Worm (Caenorhabditis elegans) whole organism, mixed stage, embryonic: Measurements from ENCODE around the gene C25G4.3.

Experiments
- M03D4.4 ChIP-seq: sonication (generic microtip); optimal IDR thresholded peaks from 2 replicates; lab custom pipeline; 2017; ENCODE audit warnings: mild to moderate bottlenecking, missing genetic modification characterization, missing compliant biosample characterization
- blmp-1 ChIP-seq: fragments of 150-350 bp; optimal IDR thresholded peaks from 2 replicates; lab custom pipeline; 2014; ENCODE audit warnings: missing biosample characterization, missing genetic modification characterization
- ceh-83 ChIP-seq: fragments of 200-800 bp; sonication (Bioruptor generic); optimal IDR thresholded peaks from 2 replicates; lab custom pipeline; 2018; ENCODE audit warnings: mild to moderate bottlenecking, missing genetic modification characterization, missing compliant biosample characterization
- cnd-1 ChIP-seq: fragments of 200-800 bp; sonication (Bioruptor generic); optimal IDR thresholded peaks from 2 replicates; lab custom pipeline; 2018; ENCODE audit warnings: mild to moderate bottlenecking, missing genetic modification characterization, missing compliant biosample characterization
- drap-1 ChIP-seq: fragments of 200-800 bp; sonication (Bioruptor generic); optimal IDR thresholded peaks from 3 replicates; lab custom pipeline; 2018; ENCODE audit warnings: mild to moderate bottlenecking, missing genetic modification characterization, missing compliant biosample characterization
- elt-3 ChIP-seq: fragments of 150-350 bp; optimal IDR thresholded peaks from 2 replicates; lab custom pipeline; 2014; ENCODE audit warnings: missing biosample characterization, missing genetic modification characterization
- flh-1 ChIP-seq: fragments of 200-800 bp; sonication (Bioruptor generic); optimal IDR thresholded peaks from 2 replicates; lab custom pipeline; 2018; ENCODE audit warnings: mild to moderate bottlenecking, missing genetic modification characterization, moderate library complexity, missing compliant biosample characterization
- ham-2 ChIP-seq: fragments of 200-800 bp; sonication (Bioruptor generic); optimal IDR thresholded peaks from 2 replicates; lab custom pipeline; 2018; ENCODE audit warnings: mild to moderate bottlenecking, missing genetic modification characterization, missing compliant biosample characterization
- hlh-1 ChIP-seq: fragments of 150-350 bp; optimal IDR thresholded peaks from 2 replicates; lab custom pipeline; 2014; ENCODE audit warnings: missing biosample characterization, missing genetic modification reagents, missing genetic modification characterization
- lin-13 ChIP-seq: fragments of 150-350 bp; optimal IDR thresholded peaks from 2 replicates; lab custom pipeline; 2014; ENCODE audit warnings: missing biosample characterization, missing genetic modification characterization
- lin-32 ChIP-seq: fragments of 200-800 bp; sonication (Bioruptor generic); optimal IDR thresholded peaks from 2 replicates; lab custom pipeline; 2018; ENCODE audit warnings: mild to moderate bottlenecking, missing genetic modification characterization, missing compliant biosample characterization
- lsy-2 ChIP-seq: fragments of 150-350 bp; optimal IDR thresholded peaks from 2 replicates; lab custom pipeline; 2014; ENCODE audit warnings: missing biosample characterization, missing genetic modification characterization
- mab-5 ChIP-seq: fragments of 150-350 bp; optimal IDR thresholded peaks from 2 replicates; lab custom pipeline; 2014; ENCODE audit warnings: missing biosample characterization, missing genetic modification characterization
- mep-1 ChIP-seq: fragments of 150-350 bp; optimal IDR thresholded peaks from 2 replicates; lab custom pipeline; 2017; ENCODE audit warnings: missing biosample characterization, missing genetic modification reagents, missing genetic modification characterization, inconsistent platforms
- mls-2 ChIP-seq: sonication (generic microtip); optimal IDR thresholded peaks from 2 replicates; lab custom pipeline; 2016; ENCODE audit warnings: mild to moderate bottlenecking, missing genetic modification characterization, moderate library complexity, missing compliant biosample characterization
- nhr-12 ChIP-seq: fragments of 150-350 bp; optimal IDR thresholded peaks from 2 replicates; lab custom pipeline; 2014; ENCODE audit warnings: missing biosample characterization, missing genetic modification characterization
- nhr-2 ChIP-seq: fragments of 150-350 bp; optimal IDR thresholded peaks from 2 replicates; lab custom pipeline; 2014; ENCODE audit warnings: missing biosample characterization, missing genetic modification characterization
- nhr-237 ChIP-seq: fragments of 150-350 bp; optimal IDR thresholded peaks from 2 replicates; lab custom pipeline; 2014; ENCODE audit warnings: missing biosample characterization, missing genetic modification characterization
- nhr-28 ChIP-seq: fragments of 150-350 bp; optimal IDR thresholded peaks from 2 replicates; lab custom pipeline; 2014; ENCODE audit warnings: missing biosample characterization, missing genetic modification characterization
- nhr-76 ChIP-seq: sonication (generic microtip); optimal IDR thresholded peaks from 2 replicates; lab custom pipeline; 2017; ENCODE audit warnings: missing biosample characterization, missing genetic modification characterization
- pha-4 ChIP-seq: fragments of 150-350 bp; optimal IDR thresholded peaks from 2 replicates; lab custom pipeline; 2018; ENCODE audit warnings: missing biosample characterization, missing genetic modification reagents, missing genetic modification characterization
- sem-2 ChIP-seq: fragments of 200-800 bp; sonication (Bioruptor generic); optimal IDR thresholded peaks from 2 replicates; lab custom pipeline; 2018; ENCODE audit warnings: mild to moderate bottlenecking, missing genetic modification characterization, missing compliant biosample characterization
- snpc-4 ChIP-seq: fragments of 150-350 bp; optimal IDR thresholded peaks from 2 replicates; lab custom pipeline; 2014; ENCODE audit warnings: missing biosample characterization, missing genetic modification characterization
- sptf-1 ChIP-seq: sonication (generic microtip); optimal IDR thresholded peaks from 2 replicates; lab custom pipeline; 2017; ENCODE audit warnings: mild to moderate bottlenecking, missing genetic modification characterization, moderate library complexity, missing compliant biosample characterization
- tbx-8 ChIP-seq: fragments of 200-800 bp; sonication (Bioruptor generic); optimal IDR thresholded peaks from 2 replicates; lab custom pipeline; 2018; ENCODE audit warnings: mild to moderate bottlenecking, missing genetic modification characterization, moderate library complexity, missing compliant biosample characterization
- unc-120 ChIP-seq: sonication (generic microtip); optimal IDR thresholded peaks from 2 replicates; lab custom pipeline; 2017; ENCODE audit warnings: missing genetic modification characterization, missing compliant biosample characterization; ENCODE audit not compliant: poor library complexity, severe bottlenecking
- unc-39 ChIP-seq: fragments of 150-350 bp; optimal IDR thresholded peaks from 2 replicates; lab custom pipeline; 2014; ENCODE audit warnings: missing biosample characterization, missing genetic modification characterization
- unc-62 ChIP-seq: fragments of 150-350 bp; optimal IDR thresholded peaks from 2 replicates; lab custom pipeline; 2014; ENCODE audit warnings: missing biosample characterization, missing genetic modification reagents, missing genetic modification characterization
- ztf-11 ChIP-seq: fragments of 150-350 bp; optimal IDR thresholded peaks from 2 replicates; lab custom pipeline; 2014; ENCODE audit warnings: missing biosample characterization, missing genetic modification characterization

Gene C25G4.3

DNA sequence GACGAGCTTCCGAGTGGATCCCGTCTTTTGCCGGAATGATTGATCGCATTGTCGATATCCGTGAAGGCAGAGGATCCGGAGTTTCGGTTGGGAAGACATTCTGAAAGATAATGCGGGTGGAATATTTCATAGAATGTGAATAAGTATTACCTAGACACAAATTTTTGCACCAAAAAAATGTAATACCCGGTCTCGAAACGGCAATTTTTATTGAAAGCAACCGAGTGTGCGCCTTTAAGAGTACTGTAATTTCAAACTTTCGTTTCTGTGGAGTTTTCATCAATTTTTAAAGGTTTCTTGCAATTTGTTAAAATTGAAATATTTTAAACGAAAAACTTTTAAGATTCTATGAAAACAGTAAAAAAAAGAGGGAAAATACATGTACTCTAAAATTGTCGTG, 1.7 kb downstream of the C25G4.3 start, which contains the start of gene C25G4.2:
Gene C25G4.2 (minus strand): TSS at position 100 of the 400 bp plus-strand sequence.
- TF ChIP-seq nhr-76 (tag; lab: Kevin White, UChicago) (no peak), nhr-28 (tag; lab: Kevin White, UChicago) (no peak), unc-62 (no peak), unc-39 (tag; lab: Kevin White, UChicago) (no peak)
- TF ChIP-seq, all 35 proteins: peak for 0

DNA sequence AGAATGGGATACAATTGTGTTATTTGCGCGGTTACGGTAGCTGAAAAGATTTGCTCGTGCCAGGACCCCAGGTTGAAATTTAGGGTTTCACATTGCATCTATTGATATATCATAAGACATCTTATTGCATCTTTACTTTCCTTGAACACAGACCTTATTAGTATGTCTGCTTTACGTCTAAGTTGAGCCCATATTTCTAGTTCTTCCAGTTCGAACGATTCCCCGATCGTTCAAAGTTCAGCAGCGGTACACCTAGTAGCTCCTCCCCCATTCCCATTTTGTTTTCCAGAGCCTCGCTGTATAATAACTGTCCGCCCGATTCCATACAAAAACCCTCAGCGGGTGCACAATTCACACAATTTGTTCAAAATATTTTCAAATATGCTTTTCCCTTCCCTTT, 4.0 kb downstream of the C25G4.3 start, which contains the start of gene C25G4.17:
Gene C25G4.17 (plus strand): TSS at position 301 of the 400 bp plus-strand sequence.
- TF ChIP-seq ceh-83 (GFP tag; lab: Kevin White, UChicago) (no peak), mab-5 (no peak), mls-2 (no peak), unc-39 (tag; lab: Kevin White, UChicago) (no peak), lin-32 (no peak), nhr-237 (tag; lab: Kevin White, UChicago) (no peak), nhr-2 (tag; lab: Kevin White, UChicago) (no peak), nhr-28 (tag; lab: Kevin White, UChicago) (no peak), blmp-1 (tag; lab: Kevin White, UChicago) (no peak), nhr-12 (tag; lab: Kevin White, UChicago) (no peak)

DNA sequence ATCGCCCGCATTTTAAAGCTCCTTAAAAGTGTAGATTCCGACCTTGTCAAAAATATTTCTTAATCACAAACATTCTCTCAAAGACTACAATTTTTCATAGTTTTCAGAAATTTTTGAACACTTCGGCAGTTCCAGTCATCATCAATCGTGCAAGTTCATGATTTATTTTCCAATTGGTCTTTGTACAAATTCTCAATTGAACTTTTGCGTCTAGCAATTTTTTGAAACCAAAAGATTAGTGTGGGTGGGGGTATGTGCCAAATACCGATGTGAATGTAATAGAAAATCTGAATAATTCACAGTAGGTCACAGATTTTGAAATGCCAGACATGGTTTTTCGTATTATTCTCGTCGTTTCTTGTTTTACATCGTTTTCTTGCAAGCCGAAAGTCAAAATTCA, 7.3 kb downstream of the C25G4.3 start, which contains the start of gene clec-185:
Gene clec-185 (plus strand): TSS at position 301 of the 400 bp plus-strand sequence.
- TF ChIP-seq nhr-2 (tag; lab: Kevin White, UChicago) (no peak), ceh-83 (GFP tag; lab: Kevin White, UChicago) (no peak), snpc-4 (tag; lab: Kevin White, UChicago) (no peak), unc-62 (no peak), sptf-1 (tag; lab: Kevin White, UChicago) (no peak), nhr-237 (tag; lab: Kevin White, UChicago) (no peak), pha-4 (tag; lab: Kevin White, UChicago) (no peak), lsy-2 (tag; lab: Kevin White, UChicago) (no peak), cnd-1 (tag; lab: Kevin White, UChicago) (no peak), nhr-28 (tag; lab: Kevin White, UChicago) (no peak), unc-120 (no peak), mep-1 (tag; lab: Kevin White, UChicago) (no peak), ham-2 (GFP tag; lab: Kevin White, UChicago) (no peak), unc-39 (tag; lab: Kevin White, UChicago) (no peak), M03D4.4 (tag; lab: Kevin White, UChicago) (no peak), blmp-1 (tag; lab: Kevin White, UChicago) (no peak), tbx-8 (no peak), nhr-12 (tag; lab: Kevin White, UChicago) (no peak), mls-2 (no peak)
- TF ChIP-seq, all 35 proteins: peak for 0

DNA sequence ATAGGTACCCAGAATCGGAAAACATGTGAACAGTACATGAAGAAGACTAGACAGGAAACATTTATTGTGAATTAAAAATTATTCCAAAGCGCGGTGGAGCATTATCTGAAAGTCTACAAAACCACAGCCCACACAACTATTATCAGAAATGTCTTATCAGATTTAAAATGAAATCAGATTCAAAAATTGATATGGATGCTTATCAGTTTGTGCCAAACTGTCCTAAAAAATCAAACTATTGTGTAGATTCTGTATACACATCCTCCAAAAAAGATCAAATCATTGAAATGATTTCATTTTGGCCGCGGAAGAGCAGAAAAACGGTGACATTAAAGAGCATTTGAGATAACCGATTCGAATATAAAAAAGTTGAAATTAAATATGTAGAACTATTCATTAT, 10.2 kb downstream of the C25G4.3 start, which contains the start of gene irg-4:
Gene irg-4 (plus strand): TSS at position 392 of the 400 bp plus-strand sequence.
- no peak for TF ChIP-seq unc-62
- no peak for TF ChIP-seq lin-32
- no peak for TF ChIP-seq drap-1 (GFP tag; lab: Kevin White, UChicago)
- no peak for TF ChIP-seq mls-2

DNA sequence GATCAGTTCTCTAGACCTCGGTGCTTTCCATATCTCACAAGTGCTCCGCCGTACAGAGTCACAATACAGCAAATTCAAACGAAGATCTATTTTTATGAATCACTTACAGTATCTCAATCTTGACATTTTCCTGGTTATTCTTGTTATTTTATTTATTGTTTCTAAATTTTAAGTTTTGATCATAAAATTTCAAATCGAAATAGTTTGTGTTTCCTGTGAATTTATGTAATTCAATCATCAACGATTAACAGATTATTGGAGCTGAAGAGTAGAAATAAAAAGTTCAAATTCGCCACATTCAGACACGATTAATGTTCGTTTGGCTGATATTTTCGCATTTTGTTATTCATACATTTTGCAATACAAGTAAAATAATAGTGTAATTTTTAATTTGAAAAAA, 13.3 kb downstream of the C25G4.3 start, which contains the start of gene clec-184:
Gene clec-184 (plus strand): TSS at position 301 of the 400 bp plus-strand sequence.
- TF ChIP-seq nhr-2 (tag; lab: Kevin White, UChicago), result no peak
- TF ChIP-seq ham-2 (GFP tag; lab: Kevin White, UChicago), result no peak
- TF ChIP-seq nhr-12 (tag; lab: Kevin White, UChicago), result no peak
- TF ChIP-seq blmp-1 (tag; lab: Kevin White, UChicago), result no peak
- TF ChIP-seq flh-1 (GFP tag; lab: Kevin White, UChicago), result no peak
- no peak for TF ChIP-seq lin-13 (tag; lab: Kevin White, UChicago)
- no peak for TF ChIP-seq sptf-1 (tag; lab: Kevin White, UChicago)
- TF ChIP-seq elt-3 (tag; lab: Kevin White, UChicago), result no peak
- TF ChIP-seq unc-120, result no peak
- no peak for TF ChIP-seq mep-1 (tag; lab: Kevin White, UChicago)
- TF ChIP-seq sem-2, result no peak
- TF ChIP-seq nhr-76 (tag; lab: Kevin White, UChicago), result no peak
- no peak for TF ChIP-seq drap-1 (GFP tag; lab: Kevin White, UChicago)
- TF ChIP-seq unc-62, result no peak
- TF ChIP-seq lsy-2 (tag; lab: Kevin White, UChicago), result no peak
- no peak for TF ChIP-seq hlh-1 (tag; lab: Kevin White, UChicago)
- TF ChIP-seq unc-39 (tag; lab: Kevin White, UChicago), result no peak
- TF ChIP-seq M03D4.4 (tag; lab: Kevin White, UChicago), result no peak
- no peak for TF ChIP-seq ztf-11 (tag; lab: Kevin White, UChicago)
